Worm (Caenorhabditis elegans) whole organism, young adult: ENCODE data around the gene T02G5.3.

ENCODE experiments used
- chd-7 ChIP-seq: sonication (generic microtip); optimal IDR thresholded peaks from 2 replicates; lab custom pipeline; 2016; ENCODE audit warnings: mild to moderate bottlenecking, missing genetic modification characterization, moderate library complexity, missing compliant biosample characterization
- dpff-1 ChIP-seq: sonication (generic microtip); optimal IDR thresholded peaks from 2 replicates; lab custom pipeline; 2017; ENCODE audit warnings: mild to moderate bottlenecking, missing genetic modification characterization, missing compliant biosample characterization
- pha-4 ChIP-seq: fragments of 150-350 bp; sonication (generic microtip); optimal IDR thresholded peaks from 2 replicates; lab custom pipeline; 2014; ENCODE audit warnings: missing biosample characterization, missing genetic modification reagents, missing genetic modification characterization
- unc-62 ChIP-seq: fragments of 150-350 bp; optimal IDR thresholded peaks from 2 replicates; lab custom pipeline; 2014; ENCODE audit warnings: missing biosample characterization, missing genetic modification reagents, missing genetic modification characterization

DNA sequence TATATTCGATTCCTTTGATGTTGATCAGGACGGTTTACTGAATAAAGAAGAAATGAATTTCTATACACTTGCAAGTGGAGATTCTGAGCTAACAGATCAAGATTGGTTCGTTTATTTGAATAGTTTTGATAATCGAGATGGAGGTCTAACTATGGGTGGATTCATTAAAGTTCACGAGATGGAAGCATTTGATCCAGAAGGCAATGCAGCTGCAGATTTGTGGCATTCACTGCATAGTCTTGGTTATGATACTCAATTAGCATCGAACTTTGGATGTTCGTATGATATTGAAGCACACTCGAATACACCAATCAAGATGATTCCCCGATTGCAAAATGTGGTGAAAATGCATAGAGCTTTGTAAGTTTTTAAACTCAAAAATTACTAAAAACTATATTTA, 2.8 kb downstream of the T02G5.3 start:
- no peak for TF ChIP-seq dpff-1 (tag; lab: Kevin White, UChicago)
- TF ChIP-seq unc-62: no peak
- no peak for TF ChIP-seq pha-4 (tag; lab: Kevin White, UChicago)
- no peak for TF ChIP-seq chd-7
